Worm (Caenorhabditis elegans) whole organism, young adult: ENCODE data around the gene skpo-2.
"Not testable (repeated sequence)": the region's sequence is repeated elsewhere in the genome, so short reads cannot be mapped to it uniquely, and the experiment has no call there.

ENCODE experiments used
- B0019.2 ChIP-seq: fragments of 200-800 bp; sonication (Bioruptor generic); conservative IDR thresholded peaks from 2 replicates; pipeline ENCODE4 v1.3.6; 2022; ENCODE audit warnings: missing genetic modification reagents, missing genetic modification characterization, missing compliant biosample characterization
- B0261.1 ChIP-seq: sonication (generic microtip); optimal IDR thresholded peaks from 2 replicates; lab custom pipeline; 2016; ENCODE audit warnings: mild to moderate bottlenecking, missing genetic modification characterization, moderate library complexity, missing compliant biosample characterization
- C06A6.2 ChIP-seq: fragments of 200-800 bp; sonication (Bioruptor generic); conservative IDR thresholded peaks from 2 replicates; pipeline ENCODE4 v1.3.6; 2022; ENCODE audit warnings: missing genetic modification characterization, missing compliant biosample characterization
- D2030.7 ChIP-seq: fragments of 200-800 bp; sonication (Bioruptor generic); IDR thresholded peaks from 2 replicates; pipeline ENCODE4 v1.3.6; 2022; ENCODE audit warnings: missing genetic modification reagents, missing genetic modification characterization, missing compliant biosample characterization
- F33H1.4 ChIP-seq: fragments of 200-800 bp; sonication (Bioruptor generic); IDR thresholded peaks from 2 replicates; pipeline ENCODE4 v1.3.6; 2022; ENCODE audit warnings: missing genetic modification reagents, missing genetic modification characterization, missing compliant biosample characterization
- F39B2.1 ChIP-seq: fragments of 200-800 bp; sonication (Bioruptor generic); IDR thresholded peaks from 2 replicates; pipeline ENCODE4 v1.3.6; 2022; ENCODE audit warnings: missing genetic modification reagents, missing genetic modification characterization, missing compliant biosample characterization
- K12H6.12 ChIP-seq: fragments of 200-800 bp; sonication (Bioruptor generic); optimal IDR thresholded peaks from 2 replicates; lab custom pipeline; 2018; ENCODE audit warnings: mild to moderate bottlenecking, missing genetic modification characterization, missing compliant biosample characterization
- Y53G8AR.9 ChIP-seq: fragments of 200-800 bp; sonication (Bioruptor generic); conservative IDR thresholded peaks from 2 replicates; pipeline ENCODE4 v1.3.6; 2022; ENCODE audit warnings: missing genetic modification reagents, missing genetic modification characterization, missing compliant biosample characterization
- Y95B8A.8 ChIP-seq: fragments of 200-800 bp; sonication (Bioruptor generic); IDR thresholded peaks from 2 replicates; pipeline ENCODE4 v1.3.6; 2022; ENCODE audit warnings: missing genetic modification reagents, missing genetic modification characterization, missing compliant biosample characterization
- aptf-2 ChIP-seq: fragments of 200-800 bp; sonication (Bioruptor generic); conservative IDR thresholded peaks from 2 replicates; pipeline ENCODE4 v1.3.6; 2022; ENCODE audit warnings: missing genetic modification reagents, missing genetic modification characterization, missing compliant biosample characterization
- athp-1 ChIP-seq: sonication (generic microtip); optimal IDR thresholded peaks from 2 replicates; lab custom pipeline; 2017; ENCODE audit warnings: mild to moderate bottlenecking, missing genetic modification characterization, missing compliant biosample characterization
- attf-5 ChIP-seq: fragments of 200-800 bp; sonication (Bioruptor generic); optimal IDR thresholded peaks from 2 replicates; lab custom pipeline; 2018; ENCODE audit warnings: mild to moderate bottlenecking, missing genetic modification characterization, missing compliant biosample characterization
- attf-6 ChIP-seq: fragments of 200-800 bp; sonication (Bioruptor generic); IDR thresholded peaks from 2 replicates; pipeline ENCODE4 v1.3.6; 2022; ENCODE audit warnings: missing genetic modification reagents, missing genetic modification characterization, missing compliant biosample characterization
- bed-1 ChIP-seq: fragments of 200-800 bp; sonication (Bioruptor generic); IDR thresholded peaks from 2 replicates; pipeline ENCODE4 v1.3.6; 2022; ENCODE audit warnings: missing genetic modification reagents, missing genetic modification characterization, missing compliant biosample characterization
- bed-2 ChIP-seq: fragments of 200-800 bp; sonication (Bioruptor generic); IDR thresholded peaks from 2 replicates; pipeline ENCODE4 v1.3.6; 2022; ENCODE audit warnings: missing genetic modification reagents, missing genetic modification characterization, missing compliant biosample characterization
- ceh-100 ChIP-seq: fragments of 200-800 bp; sonication (Bioruptor generic); IDR thresholded peaks from 2 replicates; pipeline ENCODE4 v1.3.6; 2022; ENCODE audit warnings: missing genetic modification reagents, missing genetic modification characterization, missing compliant biosample characterization
- ceh-27 ChIP-seq: fragments of 200-800 bp; sonication (Bioruptor generic); optimal IDR thresholded peaks from 2 replicates; lab custom pipeline; 2018; ENCODE audit warnings: mild to moderate bottlenecking, missing genetic modification characterization, moderate library complexity, missing compliant biosample characterization
- dpff-1 ChIP-seq: sonication (generic microtip); optimal IDR thresholded peaks from 2 replicates; lab custom pipeline; 2017; ENCODE audit warnings: mild to moderate bottlenecking, missing genetic modification characterization, missing compliant biosample characterization
- egl-44 ChIP-seq: fragments of 200-800 bp; sonication (Bioruptor generic); IDR thresholded peaks from 2 replicates; pipeline ENCODE4 v1.3.6; 2022; ENCODE audit warnings: missing genetic modification reagents, missing genetic modification characterization, missing compliant biosample characterization
- egrh-3 ChIP-seq: fragments of 200-800 bp; sonication (Bioruptor generic); IDR thresholded peaks from 2 replicates; pipeline ENCODE4 v1.3.6; 2022; ENCODE audit warnings: missing genetic modification reagents, missing genetic modification characterization, missing compliant biosample characterization
- him-1 ChIP-seq: sonication (generic microtip); optimal IDR thresholded peaks from 2 replicates; lab custom pipeline; 2016; ENCODE audit warnings: missing genotype, missing genetic modification reagents, missing genetic modification characterization, missing compliant biosample characterization
- hlh-26 ChIP-seq: fragments of 200-800 bp; sonication (Bioruptor generic); conservative IDR thresholded peaks from 2 replicates; pipeline ENCODE4 v1.3.6; 2022; ENCODE audit warnings: missing genetic modification reagents, missing genetic modification characterization, missing compliant biosample characterization
- hsf-1 ChIP-seq: fragments of 200-800 bp; sonication (Bioruptor generic); IDR thresholded peaks from 2 replicates; pipeline ENCODE4 v1.3.6; 2022; ENCODE audit warnings: missing genetic modification reagents, missing genetic modification characterization, missing compliant biosample characterization
- let-526 ChIP-seq: fragments of 200-800 bp; sonication (Bioruptor generic); IDR thresholded peaks from 2 replicates; pipeline ENCODE4 v1.3.6; 2022; ENCODE audit warnings: missing genetic modification reagents, missing genetic modification characterization, missing compliant biosample characterization
- lin-26 ChIP-seq: fragments of 200-800 bp; sonication (Bioruptor generic); IDR thresholded peaks from 2 replicates; pipeline ENCODE4 v1.3.6; 2022; ENCODE audit warnings: missing genetic modification reagents, missing genetic modification characterization, missing compliant biosample characterization
- lin-35 ChIP-seq, 3 experiments: fragments of 150-350 bp in 2 of 3; sonication (generic microtip) in 1 of 3; optimal IDR thresholded peaks; 2 replicates each; lab custom pipeline; 2014 to 2018; ENCODE audit warnings: missing biosample characterization in 3 of 3, missing genetic modification characterization in 3 of 3, missing genetic modification reagents in 3 of 3
- lsl-1 ChIP-seq: fragments of 200-800 bp; sonication (Bioruptor generic); optimal IDR thresholded peaks from 2 replicates; lab custom pipeline; 2018; ENCODE audit warnings: mild to moderate bottlenecking, missing genetic modification characterization, moderate library complexity, missing compliant biosample characterization
- madf-6 ChIP-seq: fragments of 200-800 bp; sonication (Bioruptor generic); IDR thresholded peaks from 2 replicates; pipeline ENCODE4 v1.3.6; 2022; ENCODE audit warnings: missing genetic modification reagents, missing genetic modification characterization, missing compliant biosample characterization
- nfya-2 ChIP-seq: fragments of 200-800 bp; sonication (Bioruptor generic); IDR thresholded peaks from 2 replicates; pipeline ENCODE4 v1.3.6; 2022; ENCODE audit warnings: missing genetic modification reagents, missing genetic modification characterization, missing compliant biosample characterization
- nhr-120 ChIP-seq: fragments of 200-800 bp; sonication (Bioruptor generic); IDR thresholded peaks from 2 replicates; pipeline ENCODE4 v1.3.6; 2022; ENCODE audit warnings: missing genetic modification characterization, missing compliant biosample characterization
- nhr-179 ChIP-seq: sonication (generic microtip); optimal IDR thresholded peaks from 2 replicates; lab custom pipeline; 2016; ENCODE audit warnings: mild to moderate bottlenecking, missing genetic modification characterization, missing compliant biosample characterization
- pha-4 ChIP-seq: fragments of 150-350 bp; sonication (generic microtip); optimal IDR thresholded peaks from 2 replicates; lab custom pipeline; 2014; ENCODE audit warnings: missing biosample characterization, missing genetic modification reagents, missing genetic modification characterization
- tlf-1 ChIP-seq: fragments of 200-800 bp; sonication (Bioruptor generic); optimal IDR thresholded peaks from 2 replicates; lab custom pipeline; 2018; ENCODE audit warnings: mild to moderate bottlenecking, missing genetic modification characterization, missing compliant biosample characterization
- unc-62 ChIP-seq: fragments of 150-350 bp; optimal IDR thresholded peaks from 2 replicates; lab custom pipeline; 2014; ENCODE audit warnings: missing biosample characterization, missing genetic modification reagents, missing genetic modification characterization
- xnd-1 ChIP-seq: sonication (generic microtip); optimal IDR thresholded peaks from 2 replicates; lab custom pipeline; 2016; ENCODE audit warnings: missing genotype, missing genetic modification reagents, missing genetic modification characterization, missing compliant biosample characterization
- zim-3 ChIP-seq: sonication (generic microtip); optimal IDR thresholded peaks from 2 replicates; lab custom pipeline; 2017; ENCODE audit warnings: mild to moderate bottlenecking, missing genetic modification characterization, moderate library complexity, missing compliant biosample characterization
- ztf-22 ChIP-seq: fragments of 200-800 bp; sonication (Bioruptor generic); optimal IDR thresholded peaks from 2 replicates; lab custom pipeline; 2018; ENCODE audit warnings: mild to moderate bottlenecking, missing genetic modification characterization, moderate library complexity, missing compliant biosample characterization
- ztf-26 ChIP-seq: sonication (generic microtip); optimal IDR thresholded peaks from 2 replicates; lab custom pipeline; 2017; ENCODE audit warnings: missing genetic modification characterization, missing compliant biosample characterization

skpo-2 gene

ce11 chrII:3453521-3453920 lies 17.2 kb upstream of the skpo-2 start, which contains the start of gene C16C8.11:
Gene C16C8.11 (plus strand): TSS chrII:3453708.
- TF ChIP-seq F39B2.1 (GFP tag; lab: Robert Waterston, UW) (no peak), D2030.7 (GFP tag; lab: Robert Waterston, UW) (no peak; the same call in 1 of the 2 replicates), Y53G8AR.9 (GFP tag; lab: Robert Waterston, UW) (no peak), hsf-1 (GFP tag; lab: Robert Waterston, UW) (no peak), zim-3 (tag; lab: Kevin White, UChicago) (no peak), aptf-2 (GFP tag; lab: Robert Waterston, UW) (no peak), xnd-1 (tag; lab: Kevin White, UChicago) (peak; percentile 7), ztf-22 (GFP tag; lab: Kevin White, UChicago) (no peak), nhr-120 (no peak), egl-44 (GFP tag; lab: Robert Waterston, UW) (no peak), lsl-1 (peak; percentile 80), B0261.1 (tag; lab: Kevin White, UChicago) (no peak), athp-1 (peak; percentile 20), dpff-1 (no peak), ceh-100 (GFP tag; lab: Robert Waterston, UW) (no peak), F33H1.4 (GFP tag; lab: Robert Waterston, UW) (0 out of 2 replicates have a peak, but pooled peaks have one; percentile 25), bed-1 (GFP tag; lab: Robert Waterston, UW) (no peak), hlh-26 (GFP tag; lab: Robert Waterston, UW) (no peak), nfya-2 (GFP tag; lab: Robert Waterston, UW) (no peak), C06A6.2 (no peak), nhr-179 (no peak), Y95B8A.8 (no peak), attf-5 (GFP tag; lab: Kevin White, UChicago) (no peak), bed-2 (GFP tag; lab: Robert Waterston, UW) (no peak), pha-4 (tag; lab: Kevin White, UChicago) (no peak), K12H6.12 (tag; lab: Kevin White, UChicago) (no peak), egrh-3 (no peak), lin-35 (GFP tag; optimal IDR thresholded peaks at IDR 0.05; lab: Kevin White, UChicago) (no peak), unc-62 (GFP tag; lab: Kevin White, UChicago) (no peak), attf-6 (no peak), lin-26 (GFP tag; lab: Robert Waterston, UW) (no peak), ceh-27 (no peak), B0019.2 (GFP tag; lab: Robert Waterston, UW) (no peak), madf-6 (peak; percentile 51; the same call in 1 of the 2 replicates)

- TF ChIP-seq lin-26 (GFP tag; lab: Robert Waterston, UW), result no peak
- TF ChIP-seq tlf-1 (GFP tag; lab: Kevin White, UChicago), result no peak
- TF ChIP-seq lsl-1, result peak; percentile 72
- peak; percentile 18; the same call in 1 of the 2 replicates for TF ChIP-seq D2030.7 (GFP tag; lab: Robert Waterston, UW)
- no peak for TF ChIP-seq ztf-26 (tag; lab: Kevin White, UChicago)
Measured at ce11 chrII:3452421-3452820, 16.1 kb upstream of the skpo-2 start, which contains the start of gene C16C8.12. Gene C16C8.12 (plus strand): TSS chrII:3452721.

ce11 chrII:3449514-3449913 lies 13.2 kb upstream of the skpo-2 start, which contains the start of gene C16C8.14:
Gene C16C8.14 (plus strand): TSS chrII:3449814.
- not testable (repeated sequence) for TF ChIP-seq him-1 (tag; lab: Kevin White, UChicago); let-526 (GFP tag; lab: Robert Waterston, UW); ceh-27
